Worm (Caenorhabditis elegans) whole organism, late embryonic: ENCODE data around the gene C14A6.13.

Experiments
- C08G9.2 ChIP-seq: sonication (generic microtip); optimal IDR thresholded peaks from 2 replicates; lab custom pipeline; 2016; ENCODE audit warnings: mild to moderate bottlenecking, missing genetic modification characterization, moderate library complexity, missing compliant biosample characterization
- ahr-1 ChIP-seq: sonication (generic microtip); optimal IDR thresholded peaks from 2 replicates; lab custom pipeline; 2016; ENCODE audit warnings: missing genetic modification characterization, missing compliant biosample characterization
- elt-2 ChIP-seq: sonication (generic microtip); optimal IDR thresholded peaks from 2 replicates; lab custom pipeline; 2016; ENCODE audit warnings: missing genetic modification reagents, missing genetic modification characterization, missing compliant biosample characterization
- nfya-1 ChIP-seq: sonication (generic microtip); optimal IDR thresholded peaks from 2 replicates; lab custom pipeline; 2017; ENCODE audit warnings: missing genetic modification characterization, mild to moderate bottlenecking, missing compliant biosample characterization, antibody characterized with exemption, moderate library complexity
- sdc-2 ChIP-seq: sonication (generic microtip); optimal IDR thresholded peaks from 2 replicates; lab custom pipeline; 2016; ENCODE audit warnings: missing genotype, missing genetic modification characterization, missing compliant biosample characterization

ce11 chrV:18158172-18158571, 3.0 kb downstream of the C14A6.13 start:
- no peak for TF ChIP-seq elt-2 (tag; lab: Kevin White, UChicago)
- TF ChIP-seq sdc-2, result no peak
- TF ChIP-seq C08G9.2 (tag; lab: Kevin White, UChicago), result no peak
- no peak for TF ChIP-seq nfya-1 (tag; lab: Kevin White, UChicago)
- no peak for TF ChIP-seq ahr-1 (tag; lab: Kevin White, UChicago)
